Worm (Caenorhabditis elegans) whole organism, mixed stage, embryonic: ENCODE data around the gene srt-30.

Source experiments
- M03D4.4 ChIP-seq: sonication (generic microtip); optimal IDR thresholded peaks from 2 replicates; lab custom pipeline; 2017; ENCODE audit warnings: mild to moderate bottlenecking, missing genetic modification characterization, missing compliant biosample characterization
- bed-3 ChIP-seq: fragments of 200-800 bp; sonication (Bioruptor generic); optimal IDR thresholded peaks from 3 replicates; lab custom pipeline; 2018; ENCODE audit warnings: mild to moderate bottlenecking, missing genetic modification characterization, moderate library complexity, missing compliant biosample characterization
- blmp-1 ChIP-seq: fragments of 150-350 bp; optimal IDR thresholded peaks from 2 replicates; lab custom pipeline; 2014; ENCODE audit warnings: missing biosample characterization, missing genetic modification characterization
- ceh-39 ChIP-seq: fragments of 150-350 bp; optimal IDR thresholded peaks from 2 replicates; lab custom pipeline; 2014; ENCODE audit warnings: missing biosample characterization, missing genetic modification characterization
- ceh-43 ChIP-seq: fragments of 200-800 bp; sonication (Bioruptor generic); optimal IDR thresholded peaks from 2 replicates; lab custom pipeline; 2018; ENCODE audit warnings: mild to moderate bottlenecking, missing genetic modification characterization, moderate library complexity, missing compliant biosample characterization
- ceh-83 ChIP-seq: fragments of 200-800 bp; sonication (Bioruptor generic); optimal IDR thresholded peaks from 2 replicates; lab custom pipeline; 2018; ENCODE audit warnings: mild to moderate bottlenecking, missing genetic modification characterization, missing compliant biosample characterization
- ces-1 ChIP-seq: fragments of 150-350 bp; optimal IDR thresholded peaks from 2 replicates; lab custom pipeline; 2014; ENCODE audit warnings: missing biosample characterization, missing genetic modification reagents, missing genetic modification characterization
- cnd-1 ChIP-seq: fragments of 200-800 bp; sonication (Bioruptor generic); optimal IDR thresholded peaks from 2 replicates; lab custom pipeline; 2018; ENCODE audit warnings: mild to moderate bottlenecking, missing genetic modification characterization, missing compliant biosample characterization
- drap-1 ChIP-seq: fragments of 200-800 bp; sonication (Bioruptor generic); optimal IDR thresholded peaks from 3 replicates; lab custom pipeline; 2018; ENCODE audit warnings: mild to moderate bottlenecking, missing genetic modification characterization, missing compliant biosample characterization
- elt-1 ChIP-seq: sonication (generic microtip); optimal IDR thresholded peaks from 2 replicates; lab custom pipeline; 2017; ENCODE audit warnings: missing genetic modification characterization, mild to moderate bottlenecking, missing compliant biosample characterization, antibody characterized with exemption, moderate library complexity, borderline replicate concordance; ENCODE audit not compliant: insufficient read depth
- elt-3 ChIP-seq: fragments of 150-350 bp; optimal IDR thresholded peaks from 2 replicates; lab custom pipeline; 2014; ENCODE audit warnings: missing biosample characterization, missing genetic modification characterization
- ham-2 ChIP-seq: fragments of 200-800 bp; sonication (Bioruptor generic); optimal IDR thresholded peaks from 2 replicates; lab custom pipeline; 2018; ENCODE audit warnings: mild to moderate bottlenecking, missing genetic modification characterization, missing compliant biosample characterization
- hlh-1 ChIP-seq: fragments of 150-350 bp; optimal IDR thresholded peaks from 2 replicates; lab custom pipeline; 2014; ENCODE audit warnings: missing biosample characterization, missing genetic modification reagents, missing genetic modification characterization
- lin-32 ChIP-seq: fragments of 200-800 bp; sonication (Bioruptor generic); optimal IDR thresholded peaks from 2 replicates; lab custom pipeline; 2018; ENCODE audit warnings: mild to moderate bottlenecking, missing genetic modification characterization, missing compliant biosample characterization
- lsy-2 ChIP-seq: fragments of 150-350 bp; optimal IDR thresholded peaks from 2 replicates; lab custom pipeline; 2014; ENCODE audit warnings: missing biosample characterization, missing genetic modification characterization
- mab-5 ChIP-seq: fragments of 150-350 bp; optimal IDR thresholded peaks from 2 replicates; lab custom pipeline; 2014; ENCODE audit warnings: missing biosample characterization, missing genetic modification characterization
- mls-2 ChIP-seq: sonication (generic microtip); optimal IDR thresholded peaks from 2 replicates; lab custom pipeline; 2016; ENCODE audit warnings: mild to moderate bottlenecking, missing genetic modification characterization, moderate library complexity, missing compliant biosample characterization
- nhr-237 ChIP-seq: fragments of 150-350 bp; optimal IDR thresholded peaks from 2 replicates; lab custom pipeline; 2014; ENCODE audit warnings: missing biosample characterization, missing genetic modification characterization
- nhr-28 ChIP-seq: fragments of 150-350 bp; optimal IDR thresholded peaks from 2 replicates; lab custom pipeline; 2014; ENCODE audit warnings: missing biosample characterization, missing genetic modification characterization
- pha-4 ChIP-seq: fragments of 150-350 bp; optimal IDR thresholded peaks from 2 replicates; lab custom pipeline; 2018; ENCODE audit warnings: missing biosample characterization, missing genetic modification reagents, missing genetic modification characterization
- sem-2 ChIP-seq: fragments of 200-800 bp; sonication (Bioruptor generic); optimal IDR thresholded peaks from 2 replicates; lab custom pipeline; 2018; ENCODE audit warnings: mild to moderate bottlenecking, missing genetic modification characterization, missing compliant biosample characterization
- sptf-1 ChIP-seq: sonication (generic microtip); optimal IDR thresholded peaks from 2 replicates; lab custom pipeline; 2017; ENCODE audit warnings: mild to moderate bottlenecking, missing genetic modification characterization, moderate library complexity, missing compliant biosample characterization
- tbx-8 ChIP-seq: fragments of 200-800 bp; sonication (Bioruptor generic); optimal IDR thresholded peaks from 2 replicates; lab custom pipeline; 2018; ENCODE audit warnings: mild to moderate bottlenecking, missing genetic modification characterization, moderate library complexity, missing compliant biosample characterization
- unc-120 ChIP-seq: sonication (generic microtip); optimal IDR thresholded peaks from 2 replicates; lab custom pipeline; 2017; ENCODE audit warnings: missing genetic modification characterization, missing compliant biosample characterization; ENCODE audit not compliant: poor library complexity, severe bottlenecking
- unc-39 ChIP-seq: fragments of 150-350 bp; optimal IDR thresholded peaks from 2 replicates; lab custom pipeline; 2014; ENCODE audit warnings: missing biosample characterization, missing genetic modification characterization
- zip-8 ChIP-seq: fragments of 150-350 bp; optimal IDR thresholded peaks from 2 replicates; lab custom pipeline; 2014; ENCODE audit warnings: missing biosample characterization, missing genetic modification characterization
- ztf-11 ChIP-seq: fragments of 150-350 bp; optimal IDR thresholded peaks from 2 replicates; lab custom pipeline; 2014; ENCODE audit warnings: missing biosample characterization, missing genetic modification characterization

srt-30 gene

ce11 chrV:3811541-3811940 lies 11.3 kb upstream of the srt-30 start, which contains the start of gene scl-13:
scl-13 (minus strand) TSS chrV:3811641.
- no peak for TF ChIP-seq unc-39 (tag; lab: Kevin White, UChicago)
- TF ChIP-seq lin-32 (GFP tag; lab: Kevin White, UChicago), result no peak
- TF ChIP-seq zip-8 (tag; lab: Kevin White, UChicago), result no peak
- TF ChIP-seq hlh-1 (tag; lab: Kevin White, UChicago), result no peak
- no peak for TF ChIP-seq ces-1 (GFP tag; lab: Kevin White, UChicago)
- no peak for TF ChIP-seq drap-1 (GFP tag; lab: Kevin White, UChicago)
- TF ChIP-seq ceh-43 (GFP tag; lab: Kevin White, UChicago), result no peak
- TF ChIP-seq sem-2 (GFP tag; lab: Kevin White, UChicago), result no peak
- no peak for TF ChIP-seq ham-2 (GFP tag; lab: Kevin White, UChicago)
- TF ChIP-seq, all 35 proteins: peak for 0

ce11 chrV:3810035-3810434 lies 9.8 kb upstream of the srt-30 start:
- TF ChIP-seq ceh-83 (GFP tag; lab: Kevin White, UChicago) (no peak), mls-2 (tag; lab: Kevin White, UChicago) (no peak), ztf-11 (no peak), lin-32 (GFP tag; lab: Kevin White, UChicago) (no peak), mab-5 (tag; lab: Kevin White, UChicago) (no peak), zip-8 (tag; lab: Kevin White, UChicago) (no peak), nhr-237 (tag; lab: Kevin White, UChicago) (no peak), drap-1 (GFP tag; lab: Kevin White, UChicago) (no peak), bed-3 (no peak), elt-1 (tag; lab: Kevin White, UChicago) (no peak), hlh-1 (tag; lab: Kevin White, UChicago) (no peak)
- TF ChIP-seq, all 35 proteins: peak for 0

- TF ChIP-seq nhr-28 (tag; lab: Kevin White, UChicago) (no peak), tbx-8 (GFP tag; lab: Kevin White, UChicago) (no peak)
These were observed 8.1 kb upstream of the srt-30 start, which contains the start of gene srw-6 for ce11 chrV:3808336-3808735. srw-6 (plus strand) TSS chrV:3808636.

- TF ChIP-seq drap-1 (GFP tag; lab: Kevin White, UChicago), result no peak
- TF ChIP-seq ham-2 (GFP tag; lab: Kevin White, UChicago), result no peak
- no peak for TF ChIP-seq M03D4.4 (tag; lab: Kevin White, UChicago)
- TF ChIP-seq ceh-43 (GFP tag; lab: Kevin White, UChicago), result no peak
- no peak for TF ChIP-seq pha-4 (tag; lab: Kevin White, UChicago)
- no peak for TF ChIP-seq sptf-1 (tag; lab: Kevin White, UChicago)
- no peak for TF ChIP-seq elt-3 (tag; lab: Kevin White, UChicago)
- no peak for TF ChIP-seq cnd-1 (tag; lab: Kevin White, UChicago)
- TF ChIP-seq blmp-1 (tag; lab: Kevin White, UChicago), result no peak
- TF ChIP-seq unc-120 (tag; lab: Kevin White, UChicago), result no peak
- TF ChIP-seq elt-1 (tag; lab: Kevin White, UChicago), result no peak
- TF ChIP-seq tbx-8 (GFP tag; lab: Kevin White, UChicago), result no peak
- no peak for TF ChIP-seq nhr-237 (tag; lab: Kevin White, UChicago)
- TF ChIP-seq ceh-39, result no peak
- no peak for TF ChIP-seq bed-3
- no peak for TF ChIP-seq lsy-2
These were observed 7.6 kb upstream of the srt-30 start for ce11 chrV:3807846-3808245.

- TF ChIP-seq elt-3 (tag; lab: Kevin White, UChicago) (no peak), ceh-83 (GFP tag; lab: Kevin White, UChicago) (no peak)
These were observed 5.7 kb upstream of the srt-30 start, which contains the start of gene srw-7 for ce11 chrV:3805961-3806360. srw-7 (plus strand) TSS chrV:3806261.

- TF ChIP-seq zip-8 (tag; lab: Kevin White, UChicago) (peak; percentile 83), ceh-43 (GFP tag; lab: Kevin White, UChicago) (no peak)
These were observed 5.2 kb upstream of the srt-30 start, which contains the start of gene R08F11.4 for ce11 chrV:3805499-3805898. R08F11.4 (minus strand) TSS chrV:3805527.
